Worm (Caenorhabditis elegans): Measurements from ENCODE around the gene C01G12.9.

DNA sequence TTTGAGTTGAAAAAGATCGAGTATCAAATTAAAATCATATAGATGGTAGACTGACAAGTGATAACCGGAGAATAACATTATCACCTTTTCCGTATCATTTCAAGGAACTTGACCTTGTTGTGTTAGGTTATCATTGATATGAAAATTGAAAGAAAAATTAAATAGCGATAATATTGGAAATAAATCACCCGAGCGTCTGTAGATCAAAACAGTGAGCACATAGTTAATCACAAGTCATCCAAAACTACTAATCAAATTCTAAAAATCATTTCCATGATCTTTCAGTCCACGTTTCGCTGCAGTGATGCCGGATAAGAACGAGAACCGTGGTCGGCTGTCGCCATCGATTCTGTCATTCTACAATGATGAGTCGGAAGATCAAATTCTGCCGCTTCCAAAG, 41.0 kb downstream of the C01G12.9 start:
- TF ChIP-seq unc-62 (GFP tag; optimal IDR thresholded peaks at IDR 0.05) (no peak), tbx-2 (tag; optimal IDR thresholded peaks at IDR 0.05) (no peak), pqm-1 (tag; optimal IDR thresholded peaks at IDR 0.05) (no peak), nhr-76 (tag; optimal IDR thresholded peaks at IDR 0.05) (no peak)

All from whole organism, L1 larva.